Worm (Caenorhabditis elegans) whole organism, L4 larva: ENCODE data around the gene T26H8.4.

Experiments used
- F10B5.3 ChIP-seq: sonication (generic microtip); optimal IDR thresholded peaks from 2 replicates; lab custom pipeline; 2016; ENCODE audit warnings: mild to moderate bottlenecking, missing genetic modification characterization, missing compliant biosample characterization
- F37D6.2 ChIP-seq: sonication (generic microtip); optimal IDR thresholded peaks from 2 replicates; lab custom pipeline; 2016; ENCODE audit warnings: mild to moderate bottlenecking, missing genetic modification characterization, missing compliant biosample characterization
- F49E8.2 ChIP-seq: sonication (generic microtip); optimal IDR thresholded peaks from 2 replicates; lab custom pipeline; 2016; ENCODE audit warnings: missing compliant biosample characterization, mild to moderate bottlenecking, missing genetic modification characterization, borderline replicate concordance
- T20F7.1 ChIP-seq: fragments of 200-800 bp; sonication (Bioruptor generic); optimal IDR thresholded peaks from 2 replicates; lab custom pipeline; 2018; ENCODE audit warnings: mild to moderate bottlenecking, missing genetic modification characterization, missing compliant biosample characterization
- T26A8.4 ChIP-seq: fragments of 200-800 bp; sonication (Bioruptor generic); IDR thresholded peaks from 2 replicates; pipeline ENCODE4 v1.3.6; 2022; ENCODE audit warnings: missing genetic modification characterization, missing compliant biosample characterization
- Y75B8A.6 ChIP-seq: fragments of 200-800 bp; sonication (Bioruptor generic); IDR thresholded peaks from 2 replicates; pipeline ENCODE4 v1.3.6; 2022; ENCODE audit warnings: missing genetic modification reagents, missing genetic modification characterization, missing compliant biosample characterization
- aha-1 ChIP-seq: fragments of 150-350 bp; peaks from one replicate; lab custom pipeline; 2014; ENCODE audit warnings: missing biosample characterization, missing genetic modification characterization
- aly-2 ChIP-seq: sonication (generic microtip); optimal IDR thresholded peaks from 2 replicates; lab custom pipeline; 2018; ENCODE audit warnings: missing biosample characterization, missing genetic modification characterization
- ama-1 ChIP-seq: fragments of 150-350 bp; optimal IDR thresholded peaks from 2 replicates; lab custom pipeline; 2014; ENCODE audit warnings: inconsistent platforms, mixed read lengths
- ceh-82 ChIP-seq: sonication (generic microtip); optimal IDR thresholded peaks from 2 replicates; lab custom pipeline; 2017; ENCODE audit warnings: missing biosample characterization, missing genetic modification characterization
- ces-1 ChIP-seq: fragments of 150-350 bp; sonication (generic microtip); optimal IDR thresholded peaks from 4 replicates; lab custom pipeline; 2014; ENCODE audit warnings: missing biosample characterization, missing genetic modification reagents, missing genetic modification characterization
- daf-16 ChIP-seq, 3 experiments: sonication (generic microtip); optimal IDR thresholded peaks; 2 replicates each; lab custom pipeline; 2016 to 2017; ENCODE audit warnings: missing genetic modification characterization in 3 of 3, missing genetic modification reagents in 3 of 3, mild to moderate bottlenecking in 2 of 3, missing compliant biosample characterization in 2 of 3, missing biosample characterization in 1 of 3, moderate library complexity in 1 of 3
- dmd-6 ChIP-seq: fragments of 200-800 bp; sonication (Bioruptor generic); IDR thresholded peaks from 2 replicates; pipeline ENCODE4 v1.3.6; 2022; ENCODE audit warnings: missing genetic modification reagents, missing genetic modification characterization, missing compliant biosample characterization
- duxl-1 ChIP-seq: sonication (generic microtip); optimal IDR thresholded peaks from 2 replicates; lab custom pipeline; 2016; ENCODE audit warnings: mild to moderate bottlenecking, missing genetic modification characterization, moderate library complexity, missing compliant biosample characterization; ENCODE audit not compliant: poor library complexity
- dve-1 ChIP-seq: sonication (generic microtip); optimal IDR thresholded peaks from 2 replicates; lab custom pipeline; 2017; ENCODE audit warnings: antibody characterized with exemption, mild to moderate bottlenecking, missing genetic modification characterization, missing compliant biosample characterization; ENCODE audit not compliant: insufficient read depth
- fkh-10 ChIP-seq: fragments of 150-350 bp; optimal IDR thresholded peaks from 2 replicates; lab custom pipeline; 2014; ENCODE audit warnings: missing biosample characterization, missing genetic modification reagents, missing genetic modification characterization
- fos-1 ChIP-seq: fragments of 150-350 bp; optimal IDR thresholded peaks from 2 replicates; lab custom pipeline; 2014; ENCODE audit warnings: missing biosample characterization, missing genetic modification characterization
- hif-1 ChIP-seq, 2 experiments: sonication (generic microtip); optimal IDR thresholded peaks; 2 replicates each; lab custom pipeline; 2016 to 2017; ENCODE audit warnings: missing compliant biosample characterization in 2 of 2, missing genetic modification characterization in 2 of 2, missing genetic modification reagents in 2 of 2, missing genotype in 2 of 2, mild to moderate bottlenecking in 1 of 2
- hlh-11 ChIP-seq: fragments of 200-800 bp; sonication (Bioruptor generic); optimal IDR thresholded peaks from 2 replicates; lab custom pipeline; 2018; ENCODE audit warnings: mild to moderate bottlenecking, missing genetic modification characterization, missing compliant biosample characterization
- lim-7 ChIP-seq: fragments of 200-800 bp; sonication (Bioruptor generic); IDR thresholded peaks from 2 replicates; pipeline ENCODE4 v1.3.6; 2022; ENCODE audit warnings: missing genetic modification characterization, missing compliant biosample characterization
- lin-13 ChIP-seq: fragments of 150-350 bp; optimal IDR thresholded peaks from 2 replicates; lab custom pipeline; 2014; ENCODE audit warnings: missing biosample characterization, missing genetic modification reagents, missing genetic modification characterization
- lin-38 ChIP-seq: fragments of 200-800 bp; sonication (Bioruptor generic); IDR thresholded peaks from 2 replicates; pipeline ENCODE4 v1.3.6; 2022; ENCODE audit warnings: missing genetic modification reagents, missing genetic modification characterization, missing compliant biosample characterization
- lir-3 ChIP-seq: sonication (generic microtip); optimal IDR thresholded peaks from 2 replicates; lab custom pipeline; 2016; ENCODE audit warnings: mild to moderate bottlenecking, missing genetic modification characterization, missing compliant biosample characterization
- madf-9 ChIP-seq: fragments of 200-800 bp; sonication (Bioruptor generic); conservative IDR thresholded peaks from 2 replicates; pipeline ENCODE4 v1.3.6; 2022; ENCODE audit warnings: missing genetic modification reagents, missing genetic modification characterization, missing compliant biosample characterization
- mdl-1 ChIP-seq, 2 experiments: fragments of 150-350 bp in 1 of 2; sonication (generic microtip) in 1 of 2; optimal IDR thresholded peaks; 2 replicates each; lab custom pipeline; 2014 to 2017; ENCODE audit warnings: missing biosample characterization in 2 of 2, missing genetic modification characterization in 2 of 2
- nhr-11 ChIP-seq: fragments of 150-350 bp; optimal IDR thresholded peaks from 2 replicates; lab custom pipeline; 2014; ENCODE audit warnings: missing biosample characterization, missing genetic modification characterization
- nhr-111 ChIP-seq: fragments of 200-800 bp; sonication (Bioruptor generic); optimal IDR thresholded peaks from 2 replicates; lab custom pipeline; 2018; ENCODE audit warnings: mild to moderate bottlenecking, missing genetic modification characterization, missing compliant biosample characterization
- nhr-237 ChIP-seq: sonication (generic microtip); optimal IDR thresholded peaks from 2 replicates; lab custom pipeline; 2017; ENCODE audit warnings: missing biosample characterization, missing genetic modification characterization
- nhr-28 ChIP-seq: fragments of 150-350 bp; optimal IDR thresholded peaks from 2 replicates; lab custom pipeline; 2014; ENCODE audit warnings: missing biosample characterization, missing genetic modification characterization
- nhr-48 ChIP-seq: sonication (generic microtip); optimal IDR thresholded peaks from 2 replicates; lab custom pipeline; 2016; ENCODE audit warnings: mild to moderate bottlenecking, missing genetic modification characterization, missing compliant biosample characterization
- nhr-6 ChIP-seq: fragments of 150-350 bp; optimal IDR thresholded peaks from 2 replicates; lab custom pipeline; 2014; ENCODE audit warnings: missing biosample characterization, missing genetic modification characterization
- nhr-77 ChIP-seq: fragments of 150-350 bp; optimal IDR thresholded peaks from 2 replicates; lab custom pipeline; 2014; ENCODE audit warnings: missing biosample characterization, missing genetic modification characterization
- pqm-1 ChIP-seq: sonication (generic microtip); optimal IDR thresholded peaks from 2 replicates; lab custom pipeline; 2017; ENCODE audit warnings: missing biosample characterization, missing genetic modification characterization
- rbr-2 ChIP-seq: sonication (generic microtip); optimal IDR thresholded peaks from 2 replicates; lab custom pipeline; 2016; ENCODE audit warnings: missing genotype, missing genetic modification characterization, missing compliant biosample characterization
- sdz-12 ChIP-seq: fragments of 200-800 bp; sonication (Bioruptor generic); optimal IDR thresholded peaks from 2 replicates; lab custom pipeline; 2018; ENCODE audit warnings: mild to moderate bottlenecking, missing genetic modification characterization, missing compliant biosample characterization
- skn-1 ChIP-seq: fragments of 150-350 bp; optimal IDR thresholded peaks from 2 replicates; lab custom pipeline; 2014; ENCODE audit warnings: missing biosample characterization, missing genetic modification characterization
- snpc-1.2 ChIP-seq: fragments of 200-800 bp; sonication (Bioruptor generic); IDR thresholded peaks from 2 replicates; pipeline ENCODE4 v1.3.6; 2022; ENCODE audit warnings: missing genetic modification reagents, missing genetic modification characterization, missing compliant biosample characterization
- spr-1 ChIP-seq: sonication (generic microtip); optimal IDR thresholded peaks from 2 replicates; lab custom pipeline; 2016; ENCODE audit warnings: mild to moderate bottlenecking, missing genetic modification characterization, missing compliant biosample characterization
- spr-3 ChIP-seq: fragments of 200-800 bp; sonication (Bioruptor generic); optimal IDR thresholded peaks from 2 replicates; lab custom pipeline; 2018; ENCODE audit warnings: mild to moderate bottlenecking, missing genetic modification characterization, missing compliant biosample characterization
- tag-97 ChIP-seq: fragments of 200-800 bp; sonication (Bioruptor generic); IDR thresholded peaks from 2 replicates; pipeline ENCODE4 v1.3.6; 2022; ENCODE audit warnings: missing genetic modification characterization, missing compliant biosample characterization
- tra-1 ChIP-seq: fragments of 200-800 bp; sonication (Bioruptor generic); IDR thresholded peaks from 2 replicates; pipeline ENCODE4 v1.3.6; 2022; ENCODE audit warnings: missing genetic modification reagents, missing genetic modification characterization, missing compliant biosample characterization
- unc-39 ChIP-seq: sonication (generic microtip); optimal IDR thresholded peaks from 2 replicates; lab custom pipeline; 2017; ENCODE audit warnings: missing biosample characterization, missing genetic modification characterization
- unc-62 ChIP-seq, 3 experiments: fragments of 150-350 bp in 1 of 3; sonication (generic microtip); optimal IDR thresholded peaks in 2 of 3; peaks in 1 of 3; 1 replicate in 1 of 3; 2 replicates in 2 of 3; lab custom pipeline; 2014 to 2017; ENCODE audit warnings: missing biosample characterization in 3 of 3, missing genetic modification characterization in 3 of 3, missing genetic modification reagents in 3 of 3, missing genotype in 1 of 3
- zip-2 ChIP-seq: fragments of 150-350 bp; optimal IDR thresholded peaks from 2 replicates; lab custom pipeline; 2014; ENCODE audit warnings: missing biosample characterization, missing genetic modification characterization
- ztf-7 ChIP-seq: fragments of 150-350 bp; optimal IDR thresholded peaks from 2 replicates; lab custom pipeline; 2014; ENCODE audit warnings: missing biosample characterization, missing genetic modification characterization

Gene T26H8.4

DNA sequence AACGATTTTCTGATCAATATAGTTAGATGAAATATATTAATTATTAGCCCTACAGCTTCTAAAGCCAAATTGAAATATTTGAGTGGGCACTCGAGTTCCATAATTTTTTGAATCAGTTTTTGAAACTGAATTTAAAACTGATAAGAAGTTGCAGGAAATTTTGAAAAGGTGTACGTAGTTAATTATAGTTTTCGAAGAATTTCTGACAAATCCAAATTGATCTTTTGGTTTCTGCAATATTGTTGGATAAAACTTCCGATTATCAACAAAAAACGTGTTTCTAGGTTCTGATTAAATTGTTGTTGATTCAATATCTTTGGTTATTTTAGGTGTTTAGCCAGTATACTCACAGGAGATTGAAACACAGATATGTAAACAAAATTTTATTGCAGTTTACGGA lies at the start of gene T26H8.4:
T26H8.4 (minus strand) TSS at position 101 of the 400 bp plus-strand sequence.
- no peak for TF ChIP-seq aha-1 (tag; lab: Kevin White, UChicago)
- no peak for TF ChIP-seq ces-1 (GFP tag; lab: Kevin White, UChicago)
- TF ChIP-seq ama-1 (lab: Kevin White, UChicago), result no peak
- TF ChIP-seq lim-7 (GFP tag; lab: Robert Waterston, UW), result no peak
- no peak for TF ChIP-seq fkh-10 (GFP tag; lab: Kevin White, UChicago)
- TF ChIP-seq fos-1 (tag; lab: Kevin White, UChicago), result no peak
- no peak for TF ChIP-seq madf-9 (GFP tag; lab: Robert Waterston, UW)
- no peak for TF ChIP-seq sdz-12 (GFP tag; lab: Kevin White, UChicago)
- no peak for TF ChIP-seq F37D6.2 (tag; lab: Kevin White, UChicago)
- TF ChIP-seq nhr-237 (tag; lab: Kevin White, UChicago), result no peak
- TF ChIP-seq skn-1 (tag; lab: Kevin White, UChicago), result no peak
- TF ChIP-seq F49E8.2, result no peak
- TF ChIP-seq tag-97, result no peak

DNA sequence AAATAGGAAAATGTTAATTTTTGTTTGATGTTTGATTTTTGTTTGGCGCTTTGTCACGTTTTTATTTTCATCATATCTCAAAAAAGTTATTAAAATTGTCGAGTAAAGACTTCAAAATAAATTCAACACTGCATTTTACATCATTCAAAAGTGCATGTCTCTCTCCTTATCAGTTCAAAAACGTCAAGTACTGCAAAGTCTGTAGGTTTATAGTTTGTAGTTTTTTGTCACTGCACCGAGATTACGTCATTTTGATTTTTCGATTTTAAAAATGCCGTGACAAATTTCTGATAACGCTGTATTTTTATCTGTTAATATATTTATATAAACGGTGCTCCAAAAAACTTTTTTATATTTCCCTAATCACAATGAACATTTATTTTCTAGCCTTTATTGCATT lies 48.0 kb upstream of the T26H8.4 start, which contains the start of gene C29F3.7:
C29F3.7 (plus strand) TSS at position 254 of the 400 bp plus-strand sequence.
- TF ChIP-seq daf-16 (GFP tag; optimal IDR thresholded peaks at IDR 0.05; lab: Kevin White, UChicago), result no peak
- peak; percentile 96 for TF ChIP-seq daf-16 (tag; optimal IDR thresholded peaks at IDR 0.05; lab: Kevin White, UChicago)
- TF ChIP-seq T26A8.4 (GFP tag; lab: Robert Waterston, UW), result no peak
- TF ChIP-seq pqm-1 (tag; lab: Kevin White, UChicago), result peak; percentile 72
- no peak for TF ChIP-seq unc-39 (tag; lab: Kevin White, UChicago)
- TF ChIP-seq dmd-6, result peak; percentile 99
- peak; percentile 68 for TF ChIP-seq T20F7.1
- no peak for TF ChIP-seq Y75B8A.6 (GFP tag; lab: Robert Waterston, UW)
- TF ChIP-seq nhr-77 (tag; lab: Kevin White, UChicago), result peak; percentile 86
- peak; percentile 85 for TF ChIP-seq hlh-11 (tag; lab: Kevin White, UChicago)
- TF ChIP-seq ztf-7, result peak; percentile 77
- TF ChIP-seq nhr-6 (tag; lab: Kevin White, UChicago), result peak; percentile 90
- peak; percentile 91 for TF ChIP-seq nhr-48 (tag; lab: Kevin White, UChicago)
- TF ChIP-seq nhr-28, result peak; percentile 98
- peak in 1 of 2 experiments; percentile 58 for TF ChIP-seq hif-1 (tag; optimal IDR thresholded peaks at IDR 0.05; lab: Kevin White, UChicago)
- TF ChIP-seq aly-2, result no peak
- no peak for TF ChIP-seq nhr-237 (tag; lab: Kevin White, UChicago)
- peak in 1 of 2 experiments; percentile 77 for TF ChIP-seq mdl-1 (tag; optimal IDR thresholded peaks at IDR 0.05; lab: Kevin White, UChicago)
- TF ChIP-seq unc-62 (GFP tag; optimal IDR thresholded peaks at IDR 0.05 in 1 of 2; lab: Kevin White, UChicago), result peak in 1 of 2 experiments; percentile 35
- no peak for TF ChIP-seq unc-62 (tag; optimal IDR thresholded peaks at IDR 0.05; lab: Kevin White, UChicago)
- TF ChIP-seq dve-1 (tag; lab: Kevin White, UChicago), result peak; percentile 95

DNA sequence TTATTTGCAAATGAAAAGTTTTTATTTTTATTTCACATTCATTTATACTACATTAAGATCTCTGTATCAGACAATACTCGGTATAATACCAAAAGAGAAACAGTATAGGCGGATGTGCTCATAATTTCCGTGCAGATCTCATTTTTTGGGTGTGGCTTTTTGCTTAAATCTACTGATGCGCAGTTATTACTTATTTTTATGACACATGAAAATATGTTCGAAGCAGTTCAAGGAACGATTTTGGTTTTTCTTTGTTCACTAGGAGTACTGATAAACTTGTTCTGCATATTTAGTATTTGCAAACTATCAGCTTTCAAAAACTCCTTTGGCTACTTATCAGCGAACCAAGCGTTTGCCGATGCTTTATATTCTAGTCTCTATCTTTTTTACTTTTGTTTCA lies 45.7 kb upstream of the T26H8.4 start, which contains the start of gene srx-58:
srx-58 (plus strand) TSS at position 301 of the 400 bp plus-strand sequence.
- no peak for TF ChIP-seq rbr-2 (tag; lab: Kevin White, UChicago)
- no peak for TF ChIP-seq unc-39 (tag; lab: Kevin White, UChicago)
- TF ChIP-seq snpc-1.2 (GFP tag; lab: Robert Waterston, UW), result no peak
- no peak for TF ChIP-seq F10B5.3 (tag; lab: Kevin White, UChicago)

DNA sequence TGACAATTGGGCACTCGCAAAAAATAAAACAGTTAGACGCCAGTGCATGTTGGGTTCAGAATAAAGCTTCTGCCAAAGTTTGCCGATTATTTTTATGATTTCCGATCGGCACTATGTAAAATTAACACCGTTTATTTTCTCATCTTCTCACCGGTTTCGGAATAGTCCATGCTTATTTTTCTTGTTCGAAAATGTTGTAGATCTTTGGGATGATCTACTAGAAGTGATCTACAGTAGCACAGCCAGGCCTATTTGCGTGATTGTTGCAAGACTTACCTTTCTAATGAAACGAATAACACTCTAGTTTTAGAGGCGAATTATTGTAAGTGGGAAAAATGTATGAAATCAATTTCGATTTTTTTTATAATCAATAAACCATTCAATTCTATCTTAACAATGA lies 44.0 kb upstream of the T26H8.4 start, which contains the start of gene clec-231:
clec-231 (minus strand) TSS at position 101 of the 400 bp plus-strand sequence.
- TF ChIP-seq lin-13 (GFP tag; lab: Kevin White, UChicago), result no peak
- TF ChIP-seq F10B5.3 (tag; lab: Kevin White, UChicago), result no peak
- TF ChIP-seq spr-3 (GFP tag; lab: Kevin White, UChicago), result no peak
- no peak for TF ChIP-seq nhr-111 (GFP tag; lab: Kevin White, UChicago)
- TF ChIP-seq spr-1 (tag; lab: Kevin White, UChicago), result no peak
- no peak for TF ChIP-seq tra-1 (GFP tag; lab: Robert Waterston, UW)
- no peak for TF ChIP-seq nhr-237 (tag; lab: Kevin White, UChicago)
- no peak for TF ChIP-seq ceh-82 (tag; lab: Kevin White, UChicago)
- no peak for TF ChIP-seq duxl-1 (tag; lab: Kevin White, UChicago)
- no peak for TF ChIP-seq fkh-10 (GFP tag; lab: Kevin White, UChicago)
- no peak for TF ChIP-seq zip-2 (tag; lab: Kevin White, UChicago)
- no peak for TF ChIP-seq lin-38 (GFP tag; lab: Robert Waterston, UW)
- no peak for TF ChIP-seq F37D6.2 (tag; lab: Kevin White, UChicago)
- TF ChIP-seq nhr-11 (tag; lab: Kevin White, UChicago), result no peak
- no peak for TF ChIP-seq lir-3 (tag; lab: Kevin White, UChicago)
- TF ChIP-seq tag-97, result no peak
- TF ChIP-seq dmd-6, result no peak
